Worm (Caenorhabditis elegans): ENCODE data around the gene aass-1.

DNA sequence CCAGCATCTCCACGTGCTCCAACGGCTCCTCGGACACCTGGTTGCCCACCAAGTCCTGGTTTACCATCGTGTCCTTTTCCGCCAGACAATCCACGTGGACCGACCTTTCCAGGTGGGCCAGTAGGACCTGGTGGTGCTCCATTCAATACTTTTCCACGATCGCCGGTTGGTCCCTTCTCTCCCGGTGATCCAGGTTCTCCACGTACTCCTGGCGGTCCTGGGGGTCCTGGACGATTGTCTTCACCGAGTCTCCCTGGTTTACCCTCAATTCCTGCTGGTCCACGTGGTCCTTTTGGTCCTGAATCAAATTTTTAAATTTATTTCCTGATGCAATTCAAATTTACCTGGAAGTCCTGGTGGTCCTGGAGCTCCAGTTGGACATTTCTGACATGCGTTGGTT is 13.4 kb downstream of the aass-1 start:
- TF ChIP-seq dao-5 (tag; optimal IDR thresholded peaks at IDR 0.05) (no peak), W03F9.2 (tag; optimal IDR thresholded peaks at IDR 0.05) (no peak)

Measured in whole organism, L4/young adult.